Worm (Caenorhabditis elegans) whole organism, L1 larva: ENCODE results near the gene T10C6.6.

Experiments
- C04F5.9 ChIP-seq: sonication (generic microtip); optimal IDR thresholded peaks from 2 replicates; lab custom pipeline; 2016; ENCODE audit warnings: missing genetic modification characterization, missing compliant biosample characterization
- aha-1 ChIP-seq: fragments of 150-350 bp; optimal IDR thresholded peaks from 2 replicates; lab custom pipeline; 2014; ENCODE audit warnings: missing biosample characterization, missing genetic modification characterization
- alr-1 ChIP-seq: fragments of 200-800 bp; sonication (Bioruptor generic); optimal IDR thresholded peaks from 2 replicates; lab custom pipeline; 2018; ENCODE audit warnings: borderline replicate concordance, mild to moderate bottlenecking, missing genetic modification characterization, missing compliant biosample characterization
- aly-2 ChIP-seq: fragments of 150-350 bp; optimal IDR thresholded peaks from 2 replicates; lab custom pipeline; 2014; ENCODE audit warnings: missing biosample characterization, missing genetic modification characterization
- blmp-1 ChIP-seq: fragments of 150-350 bp; optimal IDR thresholded peaks from 2 replicates; lab custom pipeline; 2014; ENCODE audit warnings: missing biosample characterization, missing genetic modification characterization
- ceh-82 ChIP-seq, 3 experiments: fragments of 150-350 bp in 1 of 3; sonication (generic microtip) in 2 of 3; optimal IDR thresholded peaks; 2 replicates each; lab custom pipeline; 2014 to 2017; ENCODE audit warnings: missing biosample characterization in 3 of 3, missing genetic modification characterization in 3 of 3
- ceh-88 ChIP-seq: fragments of 200-800 bp; sonication (Bioruptor generic); IDR thresholded peaks from 2 replicates; pipeline ENCODE4 v1.3.6; 2022; ENCODE audit warnings: missing genetic modification characterization, missing compliant biosample characterization
- ceh-90 ChIP-seq: sonication (generic microtip); optimal IDR thresholded peaks from 2 replicates; lab custom pipeline; 2016; ENCODE audit warnings: missing genetic modification characterization, missing compliant biosample characterization
- efl-1 ChIP-seq, 4 experiments: fragments of 150-350 bp; optimal IDR thresholded peaks in 3 of 4; peaks in 1 of 4; 1 replicate in 1 of 4; 2 replicates in 3 of 4; lab custom pipeline; 2014; ENCODE audit warnings: missing biosample characterization in 2 of 4, missing genetic modification characterization in 2 of 4, missing genetic modification reagents in 2 of 4
- egl-27 ChIP-seq, 2 experiments: fragments of 150-350 bp in 1 of 2; sonication (generic microtip); optimal IDR thresholded peaks; 3 replicates each; lab custom pipeline; 2017 to 2018; ENCODE audit warnings: missing biosample characterization in 2 of 2, missing genetic modification characterization in 2 of 2, missing genetic modification reagents in 2 of 2
- elt-2 ChIP-seq: sonication (generic microtip); optimal IDR thresholded peaks from 2 replicates; lab custom pipeline; 2016; ENCODE audit warnings: missing genetic modification characterization, mild to moderate bottlenecking, inconsistent platforms, missing compliant biosample characterization, missing genetic modification reagents
- fos-1 ChIP-seq: fragments of 150-350 bp; optimal IDR thresholded peaks from 2 replicates; lab custom pipeline; 2014; ENCODE audit warnings: missing biosample characterization, missing genetic modification characterization
- hlh-17 ChIP-seq: fragments of 200-800 bp; sonication (Bioruptor generic); optimal IDR thresholded peaks from 2 replicates; lab custom pipeline; 2018; ENCODE audit warnings: missing genetic modification characterization, mild to moderate bottlenecking, missing compliant biosample characterization, moderate library complexity, borderline replicate concordance
- lin-13 ChIP-seq: fragments of 150-350 bp; optimal IDR thresholded peaks from 2 replicates; lab custom pipeline; 2014; ENCODE audit warnings: missing biosample characterization, missing genetic modification reagents, missing genetic modification characterization
- lin-14 ChIP-seq: fragments of 200-800 bp; sonication (Bioruptor generic); optimal IDR thresholded peaks from 2 replicates; lab custom pipeline; 2018; ENCODE audit warnings: mild to moderate bottlenecking, missing genetic modification characterization, moderate library complexity, missing compliant biosample characterization
- lin-15B ChIP-seq: fragments of 150-350 bp; sonication (generic microtip); optimal IDR thresholded peaks from 3 replicates; lab custom pipeline; 2014; ENCODE audit warnings: missing biosample characterization, missing genetic modification characterization
- lin-39 ChIP-seq: fragments of 150-350 bp; optimal IDR thresholded peaks from 2 replicates; lab custom pipeline; 2014; ENCODE audit warnings: missing biosample characterization, missing genetic modification reagents, missing genetic modification characterization
- lsy-2 ChIP-seq, 2 experiments: fragments of 150-350 bp; optimal IDR thresholded peaks; 2 replicates each; lab custom pipeline; 2014; ENCODE audit warnings: missing biosample characterization in 2 of 2, missing genetic modification characterization in 2 of 2
- mep-1 ChIP-seq: fragments of 150-350 bp; optimal IDR thresholded peaks from 2 replicates; lab custom pipeline; 2014; ENCODE audit warnings: missing biosample characterization, missing genetic modification characterization
- nhr-12 ChIP-seq: sonication (generic microtip); optimal IDR thresholded peaks from 2 replicates; lab custom pipeline; 2017; ENCODE audit warnings: missing biosample characterization, missing genetic modification characterization
- nhr-237 ChIP-seq: fragments of 150-350 bp; optimal IDR thresholded peaks from 2 replicates; lab custom pipeline; 2014; ENCODE audit warnings: missing biosample characterization, missing genetic modification characterization
- nhr-47 ChIP-seq: sonication (generic microtip); optimal IDR thresholded peaks from 2 replicates; lab custom pipeline; 2016; ENCODE audit warnings: mild to moderate bottlenecking, missing genetic modification characterization, moderate library complexity, missing compliant biosample characterization
- nhr-71 ChIP-seq: sonication (generic microtip); optimal IDR thresholded peaks from 2 replicates; lab custom pipeline; 2016; ENCODE audit warnings: mild to moderate bottlenecking, missing genetic modification characterization, moderate library complexity, missing compliant biosample characterization
- nhr-76 ChIP-seq: sonication (generic microtip); optimal IDR thresholded peaks from 2 replicates; lab custom pipeline; 2017; ENCODE audit warnings: missing biosample characterization, missing genetic modification characterization
- nhr-77 ChIP-seq: fragments of 150-350 bp; optimal IDR thresholded peaks from 2 replicates; lab custom pipeline; 2014; ENCODE audit warnings: missing biosample characterization, missing genetic modification characterization
- nhr-85 ChIP-seq: sonication (generic microtip); peaks from one replicate; lab custom pipeline; 2016; ENCODE audit warnings: missing genetic modification characterization, inconsistent platforms, missing compliant biosample characterization
- nhr-90 ChIP-seq: sonication (generic microtip); optimal IDR thresholded peaks from 2 replicates; lab custom pipeline; 2016; ENCODE audit warnings: mild to moderate bottlenecking, missing genetic modification characterization, missing compliant biosample characterization; ENCODE audit not compliant: poor library complexity
- pag-3 ChIP-seq: sonication (generic microtip); optimal IDR thresholded peaks from 2 replicates; lab custom pipeline; 2017; ENCODE audit warnings: missing genetic modification characterization, mild to moderate bottlenecking, missing compliant biosample characterization, antibody characterized with exemption, borderline replicate concordance; ENCODE audit not compliant: insufficient read depth
- pax-3 ChIP-seq: fragments of 200-800 bp; sonication (Bioruptor generic); optimal IDR thresholded peaks from 2 replicates; lab custom pipeline; 2018; ENCODE audit warnings: mild to moderate bottlenecking, missing genetic modification characterization, moderate library complexity, missing compliant biosample characterization
- sup-37 ChIP-seq: fragments of 200-800 bp; sonication (Bioruptor generic); optimal IDR thresholded peaks from 2 replicates; lab custom pipeline; 2018; ENCODE audit warnings: mild to moderate bottlenecking, missing genetic modification characterization, missing compliant biosample characterization
- tbx-2 ChIP-seq: sonication (generic microtip); optimal IDR thresholded peaks from 2 replicates; lab custom pipeline; 2016; ENCODE audit warnings: missing genetic modification characterization, missing compliant biosample characterization
- tlp-1 ChIP-seq: fragments of 150-350 bp; optimal IDR thresholded peaks from 2 replicates; lab custom pipeline; 2014; ENCODE audit warnings: missing biosample characterization, missing genetic modification characterization
- unc-62 ChIP-seq: fragments of 150-350 bp; optimal IDR thresholded peaks from 2 replicates; lab custom pipeline; 2014; ENCODE audit warnings: missing biosample characterization, missing genetic modification reagents, missing genetic modification characterization
- unc-86 ChIP-seq: sonication (generic microtip); optimal IDR thresholded peaks from 2 replicates; lab custom pipeline; 2016; ENCODE audit warnings: missing genetic modification characterization, missing compliant biosample characterization
- unc-98 ChIP-seq: fragments of 200-800 bp; sonication (Bioruptor generic); IDR thresholded peaks from 2 replicates; pipeline ENCODE4 v1.3.6; 2022; ENCODE audit warnings: missing genetic modification characterization, missing compliant biosample characterization
- vab-15 ChIP-seq: sonication (generic microtip); optimal IDR thresholded peaks from 2 replicates; lab custom pipeline; 2017; ENCODE audit warnings: missing genotype, mild to moderate bottlenecking, missing genetic modification characterization, missing compliant biosample characterization
- ztf-11 ChIP-seq, 2 experiments: sonication (generic microtip); optimal IDR thresholded peaks; 2 replicates each; lab custom pipeline; 2016 to 2017; ENCODE audit warnings: missing genetic modification characterization in 2 of 2, missing biosample characterization in 1 of 2, missing compliant biosample characterization in 1 of 2

T10C6.6 gene

ce11 chrV:16041412-16041811 lies 17.3 kb downstream of the T10C6.6 start (continued):
- TF ChIP-seq lsy-2 (tag; optimal IDR thresholded peaks at IDR 0.05; lab: Kevin White, UChicago) (peak in 1 of 2 experiments; percentile 19), nhr-12 (tag; lab: Kevin White, UChicago) (no peak), sup-37 (GFP tag; lab: Kevin White, UChicago) (no peak), tbx-2 (tag; lab: Kevin White, UChicago) (no peak), egl-27 (tag; optimal IDR thresholded peaks at IDR 0.05; lab: Kevin White, UChicago) (no peak), nhr-77 (tag; lab: Kevin White, UChicago) (no peak), ceh-82 (tag; optimal IDR thresholded peaks at IDR 0.05; lab: Kevin White, UChicago) (no peak), aha-1 (tag; lab: Kevin White, UChicago) (no peak), lin-13 (GFP tag; lab: Kevin White, UChicago) (no peak), lin-15B (tag; lab: Kevin White, UChicago) (no peak), vab-15 (tag; lab: Kevin White, UChicago) (no peak), tlp-1 (tag; lab: Kevin White, UChicago) (no peak), nhr-76 (tag; lab: Kevin White, UChicago) (no peak), pag-3 (tag; lab: Kevin White, UChicago) (no peak), C04F5.9 (tag; lab: Kevin White, UChicago) (no peak), unc-86 (no peak), ceh-88 (GFP tag; lab: Robert Waterston, UW) (no peak)

DNA sequence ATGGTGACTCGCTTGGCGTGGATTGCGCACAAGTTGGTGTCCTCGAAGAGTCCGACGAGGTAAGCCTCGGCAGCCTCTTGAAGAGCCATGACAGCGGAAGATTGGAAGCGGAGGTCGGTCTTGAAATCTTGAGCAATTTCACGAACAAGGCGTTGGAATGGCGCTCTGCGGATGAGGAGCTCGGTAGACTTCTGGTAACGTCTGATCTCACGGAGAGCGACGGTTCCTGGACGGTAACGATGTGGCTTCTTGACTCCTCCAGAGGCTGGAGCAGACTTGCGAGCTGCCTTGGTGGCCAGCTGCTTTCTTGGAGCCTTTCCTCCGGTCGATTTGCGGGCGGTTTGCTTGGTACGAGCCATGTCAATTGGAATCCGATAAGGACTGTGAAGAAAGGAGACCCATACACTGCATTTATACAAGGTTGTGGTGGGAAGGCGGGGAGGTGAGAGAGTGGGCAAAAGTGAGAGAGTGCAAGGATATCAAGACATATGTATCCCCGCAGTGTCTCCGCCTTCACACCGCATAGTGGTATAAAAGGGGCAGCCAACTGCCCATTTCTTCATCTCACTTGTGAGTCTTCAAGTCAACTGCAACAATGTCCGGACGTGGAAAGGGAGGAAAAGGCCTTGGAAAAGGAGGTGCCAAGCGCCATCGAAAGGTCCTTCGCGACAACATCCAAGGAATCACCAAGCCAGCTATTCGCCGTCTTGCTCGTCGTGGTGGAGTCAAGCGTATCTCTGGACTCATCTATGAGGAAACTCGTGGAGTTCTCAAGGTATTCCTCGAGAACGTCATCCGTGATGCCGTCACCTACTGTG lies 18.0 kb downstream of the T10C6.6 start, which contains the start of the genes his-2 and his-1:
TSS of gene his-2 (minus strand) at position 359 of the 818 bp plus-strand sequence.
TSS of gene his-1 (plus strand) at position 596 of the 818 bp plus-strand sequence.
- peak; percentile 11 for TF ChIP-seq lin-14 (GFP tag; lab: Kevin White, UChicago)
- peak in 1 of 2 experiments; percentile 63 for TF ChIP-seq ztf-11 (tag; optimal IDR thresholded peaks at IDR 0.05; lab: Kevin White, UChicago)
- peak; percentile 74 for TF ChIP-seq nhr-85 (tag; lab: Kevin White, UChicago)
- TF ChIP-seq nhr-47 (tag; lab: Kevin White, UChicago), result peak; percentile 11

DNA sequence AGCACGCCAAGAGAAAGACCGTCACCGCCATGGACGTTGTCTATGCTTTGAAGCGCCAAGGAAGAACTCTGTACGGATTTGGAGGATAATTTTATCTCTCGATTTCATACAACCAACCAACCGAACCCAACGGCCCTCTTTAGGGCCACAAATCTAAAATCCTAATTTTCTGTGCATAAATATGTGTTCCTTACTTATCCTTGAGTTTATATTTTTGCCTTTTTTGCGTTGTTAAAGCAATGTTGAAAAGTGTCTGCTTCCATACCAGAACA lies 18.6 kb downstream of the T10C6.6 start:
- TF ChIP-seq efl-1 (optimal IDR thresholded peaks at IDR 0.05; lab: Kevin White, UChicago), result no peak
- no peak for TF ChIP-seq efl-1 (GFP tag; optimal IDR thresholded peaks at IDR 0.05 in 1 of 2; lab: Kevin White, UChicago)
- no peak for TF ChIP-seq egl-27 (tag; optimal IDR thresholded peaks at IDR 0.05; lab: Kevin White, UChicago)
- no peak for TF ChIP-seq pax-3
- TF ChIP-seq ceh-90 (tag; lab: Kevin White, UChicago), result no peak
- no peak for TF ChIP-seq fos-1
- no peak for TF ChIP-seq unc-98 (GFP tag; lab: Robert Waterston, UW)
- no peak for TF ChIP-seq pag-3 (tag; lab: Kevin White, UChicago)
- no peak for TF ChIP-seq nhr-12 (tag; lab: Kevin White, UChicago)
- TF ChIP-seq nhr-90, result no peak
- no peak for TF ChIP-seq aly-2
- TF ChIP-seq mep-1 (tag; lab: Kevin White, UChicago), result no peak
- TF ChIP-seq lin-39, result no peak
- TF ChIP-seq sup-37 (GFP tag; lab: Kevin White, UChicago), result no peak
- no peak for TF ChIP-seq nhr-237 (tag; lab: Kevin White, UChicago)
- TF ChIP-seq blmp-1 (tag; lab: Kevin White, UChicago), result no peak

DNA sequence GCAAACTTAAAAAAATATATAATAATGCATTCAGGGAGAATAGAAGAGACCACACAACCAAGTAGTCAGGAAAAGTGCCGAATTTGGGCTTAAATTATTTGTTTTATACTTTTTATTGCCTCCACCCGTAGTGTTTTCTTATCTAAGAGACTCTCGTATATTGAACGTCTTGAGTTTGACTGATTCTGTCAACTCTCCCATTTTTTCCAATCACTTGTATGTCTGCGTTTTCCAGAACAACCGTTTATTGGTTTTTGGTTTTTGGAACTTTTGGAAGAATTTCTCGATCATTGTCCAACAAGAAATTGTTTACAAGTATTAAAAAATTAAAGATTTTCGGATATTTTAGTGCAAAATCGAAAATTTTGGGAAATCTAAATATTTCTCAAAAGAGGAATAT lies 19.6 kb downstream of the T10C6.6 start:
- TF ChIP-seq nhr-12 (tag; lab: Kevin White, UChicago) (no peak), nhr-71 (tag; lab: Kevin White, UChicago) (peak; percentile 5), alr-1 (tag; lab: Kevin White, UChicago) (no peak), ceh-88 (GFP tag; lab: Robert Waterston, UW) (no peak), aha-1 (tag; lab: Kevin White, UChicago) (no peak), hlh-17 (GFP tag; lab: Kevin White, UChicago) (no peak), lin-15B (tag; lab: Kevin White, UChicago) (no peak), unc-62 (GFP tag; lab: Kevin White, UChicago) (no peak), lin-39 (no peak), blmp-1 (tag; lab: Kevin White, UChicago) (no peak), elt-2 (tag; lab: Kevin White, UChicago) (peak; percentile 50)
- TF ChIP-seq, all 84 proteins: peak for 2
